Fruit fly (Drosophila melanogaster) whole organism, embryonic: ENCODE results near the gene CG13455.
A peak's percentile ranks its signal among the peaks of the same experiment; 100 is the strongest.

Experiments
- Atf6 ChIP-seq: fragments of 200-800 bp; sonication (Bioruptor generic); IDR thresholded peaks from 2 replicates; pipeline ENCODE4 v1.3.6; 2022; ENCODE audit warnings: missing biosample characterization, missing genetic modification characterization
- Awh ChIP-seq: fragments of 200-800 bp; sonication (Bioruptor generic); IDR thresholded peaks from 2 replicates; pipeline ENCODE4, ENCODE4 v1.3.6; 2022; ENCODE audit warnings: missing biosample characterization, missing genetic modification characterization
- BtbVII ChIP-seq: fragments of 200-800 bp; sonication (Bioruptor generic); optimal IDR thresholded peaks from 3 replicates; lab custom pipeline; 2017; ENCODE audit warnings: missing biosample characterization, mild to moderate bottlenecking, missing genetic modification characterization
- CG12219 ChIP-seq: fragments of 200-800 bp; sonication (Bioruptor generic); optimal IDR thresholded peaks from 3 replicates; lab custom pipeline; 2018; ENCODE audit warnings: missing biosample characterization, mild to moderate bottlenecking, missing genetic modification characterization
- CG12942 ChIP-seq: fragments of 200-800 bp; sonication (Bioruptor generic); optimal IDR thresholded peaks from 3 replicates; lab custom pipeline; 2016; ENCODE audit warnings: missing biosample characterization, missing genetic modification characterization
- CG13775 ChIP-seq: fragments of 200-800 bp; sonication (Bioruptor generic); optimal IDR thresholded peaks from 3 replicates; lab custom pipeline; 2017; ENCODE audit warnings: missing biosample characterization, mild to moderate bottlenecking, missing genetic modification characterization
- CG13894 ChIP-seq: fragments of 200-800 bp; sonication (Bioruptor generic); optimal IDR thresholded peaks from 3 replicates; lab custom pipeline; 2018; ENCODE audit warnings: missing biosample characterization, mild to moderate bottlenecking, missing genetic modification characterization, moderate library complexity
- CG14965 ChIP-seq: fragments of 200-800 bp; sonication (Bioruptor generic); optimal IDR thresholded peaks from 2 replicates; lab custom pipeline; 2016; ENCODE audit warnings: missing biosample characterization, missing genetic modification characterization, borderline replicate concordance
- CG17328 ChIP-seq: fragments of 200-800 bp; sonication (Bioruptor generic); IDR thresholded peaks from 2 replicates; pipeline ENCODE4 v1.3.6; 2022; ENCODE audit warnings: missing biosample characterization, missing genetic modification characterization
- CG18262 ChIP-seq: fragments of 200-800 bp; optimal IDR thresholded peaks from 3 replicates; lab custom pipeline; 2019; ENCODE audit warnings: missing biosample characterization, mild to moderate bottlenecking, missing genetic modification characterization, moderate library complexity
- CG18764 ChIP-seq: fragments of 200-800 bp; sonication (Bioruptor generic); optimal IDR thresholded peaks from 3 replicates; lab custom pipeline; 2016; ENCODE audit warnings: missing biosample characterization, missing genetic modification characterization
- CG2199 ChIP-seq: fragments of 200-800 bp; sonication (Bioruptor generic); IDR thresholded peaks from 3 replicates; pipeline ENCODE4 v1.3.6; 2022; ENCODE audit warnings: missing biosample characterization, missing genetic modification characterization
- CG30403 ChIP-seq: fragments of 200-800 bp; sonication (Bioruptor generic); optimal IDR thresholded peaks from 3 replicates; lab custom pipeline; 2016; ENCODE audit warnings: missing biosample characterization, missing genetic modification characterization
- CG3065 ChIP-seq: fragments of 200-800 bp; sonication (Bioruptor generic); optimal IDR thresholded peaks from 2 replicates; lab custom pipeline; 2016; ENCODE audit warnings: missing biosample characterization, missing genetic modification characterization
- CG32772 ChIP-seq: fragments of 200-800 bp; sonication (Bioruptor generic); IDR thresholded peaks from 2 replicates; pipeline ENCODE4 v1.3.6; 2022; ENCODE audit warnings: missing biosample characterization, missing genetic modification characterization
- CG4404 ChIP-seq: fragments of 200-800 bp; sonication (Bioruptor generic); IDR thresholded peaks from 2 replicates; pipeline ENCODE4 v1.3.6; 2022; ENCODE audit warnings: missing biosample characterization, missing genetic modification characterization
- CG9215 ChIP-seq: fragments of 200-800 bp; sonication (Bioruptor generic); IDR thresholded peaks from 2 replicates; pipeline ENCODE4 v1.3.6; 2022; ENCODE audit warnings: missing biosample characterization, missing genetic modification characterization
- CG9437 ChIP-seq: fragments of 200-800 bp; sonication (Bioruptor generic); optimal IDR thresholded peaks from 2 replicates; lab custom pipeline; 2018; ENCODE audit warnings: missing biosample characterization, mild to moderate bottlenecking, missing genetic modification characterization
- CTCF ChIP-seq: fragments of 200-800 bp; sonication (Bioruptor generic); optimal IDR thresholded peaks from 2 replicates; lab custom pipeline; 2017; ENCODE audit warnings: missing biosample characterization, mild to moderate bottlenecking, missing genetic modification characterization, moderate library complexity
- Eip74EF ChIP-seq, 2 experiments: fragments of 200-800 bp in 1 of 2; fragments of >200 bp in 1 of 2; sonication (Bioruptor generic) in 1 of 2; optimal IDR thresholded peaks; 2 replicates each; lab custom pipeline; 2017 to 2019; ENCODE audit warnings: missing biosample characterization in 2 of 2, missing genetic modification characterization in 2 of 2, mild to moderate bottlenecking in 1 of 2, moderate library complexity in 1 of 2
- HLHmδ ChIP-seq: fragments of 200-800 bp; sonication (Bioruptor generic); optimal IDR thresholded peaks from 2 replicates; lab custom pipeline; 2018; ENCODE audit warnings: missing biosample characterization, mild to moderate bottlenecking, missing genetic modification characterization, moderate library complexity
- MTF-1 ChIP-seq: fragments of 200-800 bp; sonication (Bioruptor generic); optimal IDR thresholded peaks from 2 replicates; lab custom pipeline; 2018; ENCODE audit warnings: missing biosample characterization, mild to moderate bottlenecking, missing genetic modification characterization, borderline replicate concordance
- abd-A ChIP-seq: fragments of 200-800 bp; sonication (Bioruptor generic); optimal IDR thresholded peaks from 3 replicates; lab custom pipeline; 2019; ENCODE audit warnings: missing biosample characterization, mild to moderate bottlenecking, missing genetic modification characterization, moderate library complexity
- al ChIP-seq: fragments of 200-800 bp; sonication (Bioruptor generic); IDR thresholded peaks from 2 replicates; pipeline ENCODE4 v1.3.6; 2022; ENCODE audit warnings: missing biosample characterization, missing genetic modification characterization
- amos ChIP-seq: fragments of 200-800 bp; sonication (Bioruptor generic); IDR thresholded peaks from 2 replicates; pipeline ENCODE4 v1.3.6; 2022; ENCODE audit warnings: missing biosample characterization, missing genetic modification characterization; ENCODE audit not compliant: partially characterized antibody
- ash1 ChIP-seq: fragments of 200-800 bp; sonication (Bioruptor generic); optimal IDR thresholded peaks from 2 replicates; lab custom pipeline; 2018; ENCODE audit warnings: missing biosample characterization, mild to moderate bottlenecking, missing genetic modification characterization
- ato ChIP-seq: fragments of 200-800 bp; sonication (Bioruptor generic); IDR thresholded peaks from 2 replicates; pipeline ENCODE4 v1.3.6; 2022; ENCODE audit warnings: missing biosample characterization, missing genetic modification characterization; ENCODE audit not compliant: partially characterized antibody
- ewg ChIP-seq: fragments of 200-800 bp; sonication (Bioruptor generic); optimal IDR thresholded peaks from 3 replicates; lab custom pipeline; 2017; ENCODE audit warnings: mild to moderate bottlenecking, missing biosample characterization, missing genetic modification reagents, missing genetic modification characterization
- fd3F ChIP-seq: fragments of 200-800 bp; sonication (Bioruptor generic); optimal IDR thresholded peaks from 2 replicates; lab custom pipeline; 2018; ENCODE audit warnings: missing biosample characterization, mild to moderate bottlenecking, missing genetic modification characterization, moderate library complexity
- hbn ChIP-seq: fragments of 200-800 bp; sonication (Bioruptor generic); IDR thresholded peaks from 2 replicates; pipeline ENCODE4 v1.3.6; 2022; ENCODE audit warnings: missing biosample characterization, missing genetic modification characterization; ENCODE audit not compliant: partially characterized antibody
- jumu ChIP-seq: fragments of 200-800 bp; sonication (Bioruptor generic); optimal IDR thresholded peaks from 3 replicates; lab custom pipeline; 2016; ENCODE audit warnings: missing biosample characterization, missing genetic modification characterization
- lbe ChIP-seq: fragments of 200-800 bp; sonication (Bioruptor generic); optimal IDR thresholded peaks from 2 replicates; lab custom pipeline; 2016; ENCODE audit warnings: missing biosample characterization, mild to moderate bottlenecking, missing genetic modification characterization
- mld ChIP-seq: fragments of 200-800 bp; sonication (Bioruptor generic); IDR thresholded peaks from 3 replicates; pipeline ENCODE4 v1.3.6; 2022; ENCODE audit warnings: missing biosample characterization, missing genetic modification characterization; ENCODE audit not compliant: partially characterized antibody
- nerfin-1 ChIP-seq: fragments of 200-800 bp; sonication (Bioruptor generic); optimal IDR thresholded peaks from 3 replicates; lab custom pipeline; 2019; ENCODE audit warnings: missing biosample characterization, mild to moderate bottlenecking, missing genetic modification characterization, moderate library complexity
- odd ChIP-seq: fragments of 200-800 bp; sonication (Bioruptor generic); optimal IDR thresholded peaks from 2 replicates; lab custom pipeline; 2017; ENCODE audit warnings: missing biosample characterization, mild to moderate bottlenecking, missing genetic modification characterization
- pfk ChIP-seq: fragments of 200-800 bp; sonication (Bioruptor generic); optimal IDR thresholded peaks from 2 replicates; lab custom pipeline; 2018; ENCODE audit warnings: missing biosample characterization, mild to moderate bottlenecking, missing genetic modification characterization, moderate library complexity
- pita ChIP-seq: fragments of 200-800 bp; sonication (Bioruptor generic); optimal IDR thresholded peaks from 2 replicates; lab custom pipeline; 2017; ENCODE audit warnings: missing biosample characterization, mild to moderate bottlenecking, missing genetic modification characterization
- ranshi ChIP-seq: fragments of 200-800 bp; sonication (Bioruptor generic); IDR thresholded peaks from 2 replicates; pipeline ENCODE4 v1.3.6; 2022; ENCODE audit warnings: missing biosample characterization, missing genetic modification characterization
- salm ChIP-seq: fragments of 200-800 bp; sonication (Bioruptor generic); optimal IDR thresholded peaks from 2 replicates; lab custom pipeline; 2018; ENCODE audit warnings: missing biosample characterization, mild to moderate bottlenecking, missing genetic modification characterization
- schlank ChIP-seq: fragments of 200-800 bp; sonication (Bioruptor generic); optimal IDR thresholded peaks from 2 replicates; lab custom pipeline; 2018; ENCODE audit warnings: missing biosample characterization, mild to moderate bottlenecking, missing genetic modification characterization
- seq ChIP-seq: fragments of 200-800 bp; sonication (Bioruptor generic); IDR thresholded peaks from 2 replicates; pipeline ENCODE4 v1.3.6; 2022; ENCODE audit warnings: missing biosample characterization, missing genetic modification characterization
- sisA ChIP-seq: fragments of 200-800 bp; sonication (Bioruptor generic); IDR thresholded peaks from 2 replicates; pipeline ENCODE4 v1.3.6; 2022; ENCODE audit warnings: missing biosample characterization, missing genetic modification characterization
- sna ChIP-seq: fragments of 200-800 bp; sonication (Bioruptor generic); IDR thresholded peaks from 2 replicates; pipeline ENCODE4 v1.3.6; 2022; ENCODE audit warnings: missing biosample characterization, missing genetic modification characterization; ENCODE audit not compliant: partially characterized antibody
- sr ChIP-seq: fragments of 200-800 bp; sonication (Bioruptor generic); IDR thresholded peaks from 3 replicates; pipeline ENCODE4 v1.3.6; 2022; ENCODE audit warnings: missing biosample characterization, missing genetic modification characterization
- sug ChIP-seq: fragments of 200-800 bp; optimal IDR thresholded peaks from 2 replicates; lab custom pipeline; 2019; ENCODE audit warnings: missing biosample characterization, mild to moderate bottlenecking, missing genetic modification characterization, moderate library complexity
- ttk ChIP-seq: fragments of 200-800 bp; sonication (Bioruptor generic); IDR thresholded peaks from 2 replicates; pipeline ENCODE4 v2.1.2; 2022; ENCODE audit warnings: missing biosample characterization, missing genetic modification characterization
- vnd ChIP-seq: fragments of 200-800 bp; sonication (Bioruptor generic); IDR thresholded peaks from 3 replicates; pipeline ENCODE4 v1.3.6; 2022; ENCODE audit warnings: missing biosample characterization, missing genetic modification characterization; ENCODE audit not compliant: partially characterized antibody
- zen ChIP-seq: fragments of 200-800 bp; sonication (Bioruptor generic); optimal IDR thresholded peaks from 3 replicates; lab custom pipeline; 2018; ENCODE audit warnings: missing biosample characterization, mild to moderate bottlenecking, missing genetic modification characterization, moderate library complexity
- zen2 ChIP-seq: fragments of 200-800 bp; sonication (Bioruptor generic); IDR thresholded peaks from 3 replicates; pipeline ENCODE4 v1.3.6; 2022; ENCODE audit warnings: missing biosample characterization, missing genetic modification characterization; ENCODE audit not compliant: partially characterized antibody

CG13455 gene

DNA sequence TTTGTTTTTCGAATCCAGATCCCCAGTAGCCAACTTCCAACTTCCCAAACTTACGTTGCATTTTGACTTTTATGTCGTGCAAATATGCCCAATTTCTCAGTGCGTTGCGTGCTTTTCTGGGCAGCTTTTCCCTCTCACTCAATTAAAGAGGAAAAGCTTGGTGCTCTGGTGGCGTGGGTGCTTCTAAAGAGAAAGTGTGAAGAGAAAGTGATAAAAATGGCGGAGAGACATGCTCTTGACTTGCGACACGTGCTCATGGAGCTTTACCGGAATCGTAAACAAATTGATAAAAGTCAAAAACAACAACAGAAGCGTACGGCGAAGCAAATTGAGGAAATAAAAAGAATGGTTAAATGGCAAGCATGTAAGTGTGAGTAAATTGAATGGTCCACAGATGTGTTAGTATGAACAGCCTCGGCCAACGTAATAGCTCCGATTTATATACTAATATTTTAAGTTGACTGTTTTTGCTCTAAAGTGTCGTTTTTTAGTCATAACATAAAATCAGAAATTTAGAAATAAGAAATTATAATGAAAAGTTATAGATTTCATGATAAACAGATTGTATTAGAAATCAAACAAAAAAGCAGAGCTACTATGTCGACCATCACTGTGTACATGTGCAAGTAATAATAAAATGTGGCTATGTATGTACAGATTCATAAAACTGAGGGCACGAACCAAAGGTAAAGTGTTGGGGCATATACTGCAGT is 2.3 kb upstream of the CG13455 start (continued):
- no peak for TF ChIP-seq zen (tag; lab: Kevin White, UChicago)
- TF ChIP-seq HLHmδ (GFP tag; lab: Kevin White, UChicago): no peak
- TF ChIP-seq MTF-1 (GFP tag; lab: Kevin White, UChicago): no peak
- no peak for TF ChIP-seq amos (GFP tag; lab: Robert Waterston, UW)
- 0 out of 2 replicates have a peak, but pooled peaks have one; percentile 24 for TF ChIP-seq al
- TF ChIP-seq ato: no peak
- peak; percentile 53; the same call in 2 of the 3 replicates for TF ChIP-seq sr (GFP tag; lab: Robert Waterston, UW)
- 0 out of 2 replicates have a peak, but pooled peaks have one; percentile 53 for TF ChIP-seq Awh (GFP tag; lab: Robert Waterston, UW)
- TF ChIP-seq Eip74EF (GFP tag; optimal IDR thresholded peaks at IDR 0.05; lab: Kevin White, UChicago): no peak
- TF ChIP-seq lbe: no peak
- no peak for TF ChIP-seq CG32772
- TF ChIP-seq odd (GFP tag; lab: Kevin White, UChicago): peak; percentile 5
- TF ChIP-seq CG17328 (GFP tag; lab: Robert Waterston, UW): peak; percentile 55
- no peak for TF ChIP-seq ash1 (GFP tag; lab: Kevin White, UChicago)
- no peak for TF ChIP-seq BtbVII (GFP tag; lab: Kevin White, UChicago)
- no peak for TF ChIP-seq hbn (GFP tag; lab: Robert Waterston, UW)
- no peak for TF ChIP-seq vnd (GFP tag; lab: Robert Waterston, UW)
- peak; percentile 7 for TF ChIP-seq sug (tag; lab: Kevin White, UChicago)
- TF ChIP-seq CG18764 (GFP tag; lab: Kevin White, UChicago): peak; percentile 77
- no peak for TF ChIP-seq abd-A (tag; lab: Kevin White, UChicago)
- TF ChIP-seq CG12942 (GFP tag; lab: Kevin White, UChicago): no peak
- TF ChIP-seq CG13775 (GFP tag; lab: Kevin White, UChicago): peak; percentile 14
- peak; percentile 29 for TF ChIP-seq CG18262
- TF ChIP-seq Atf6 (GFP tag; lab: Robert Waterston, UW): no peak
- TF ChIP-seq ranshi (GFP tag; lab: Robert Waterston, UW): 0 out of 2 replicates have a peak, but pooled peaks have one; percentile 12
- no peak for TF ChIP-seq sna
- TF ChIP-seq schlank: no peak
- peak; percentile 43; the same call in 1 of the 2 replicates for TF ChIP-seq sisA
- no peak for TF ChIP-seq CG12219 (GFP tag; lab: Kevin White, UChicago)
- TF ChIP-seq CG30403: peak; percentile 7
- TF ChIP-seq CG9437 (GFP tag; lab: Kevin White, UChicago): no peak
- TF ChIP-seq CTCF (GFP tag; lab: Kevin White, UChicago): no peak
- no peak for TF ChIP-seq ewg (GFP tag; lab: Kevin White, UChicago)
- TF ChIP-seq seq (GFP tag; lab: Robert Waterston, UW): peak; percentile 58; the same call in 1 of the 2 replicates
- no peak for TF ChIP-seq mld (GFP tag; lab: Robert Waterston, UW)
- TF ChIP-seq CG13894 (tag; lab: Kevin White, UChicago): no peak
- TF ChIP-seq pita (GFP tag; lab: Kevin White, UChicago): no peak
- TF ChIP-seq nerfin-1 (tag; lab: Kevin White, UChicago): no peak
- TF ChIP-seq CG2199 (GFP tag; lab: Robert Waterston, UW): no peak
- TF ChIP-seq pfk: no peak
- no peak for TF ChIP-seq CG3065 (GFP tag; lab: Kevin White, UChicago)
- TF ChIP-seq salm: no peak
- no peak for TF ChIP-seq fd3F
- no peak for TF ChIP-seq CG14965 (GFP tag; lab: Kevin White, UChicago)
- TF ChIP-seq CG9215 (GFP tag; lab: Robert Waterston, UW): no peak
- no peak for TF ChIP-seq ttk (GFP tag; lab: Robert Waterston, UW)
- TF ChIP-seq jumu: no peak
- no peak for TF ChIP-seq CG4404
- no peak for TF ChIP-seq zen2 (GFP tag; lab: Robert Waterston, UW)
